Worm (Caenorhabditis elegans) whole organism, L4/young adult: ENCODE data around the gene Y22D7AL.9.

Experiments used
- W03F9.2 ChIP-seq: fragments of 150-350 bp; optimal IDR thresholded peaks from 2 replicates; lab custom pipeline; 2014; ENCODE audit warnings: missing biosample characterization, missing genetic modification characterization
- him-1 ChIP-seq: sonication (generic microtip); optimal IDR thresholded peaks from 2 replicates; lab custom pipeline; 2016; ENCODE audit warnings: missing genotype, missing genetic modification reagents, missing genetic modification characterization, missing compliant biosample characterization

DNA sequence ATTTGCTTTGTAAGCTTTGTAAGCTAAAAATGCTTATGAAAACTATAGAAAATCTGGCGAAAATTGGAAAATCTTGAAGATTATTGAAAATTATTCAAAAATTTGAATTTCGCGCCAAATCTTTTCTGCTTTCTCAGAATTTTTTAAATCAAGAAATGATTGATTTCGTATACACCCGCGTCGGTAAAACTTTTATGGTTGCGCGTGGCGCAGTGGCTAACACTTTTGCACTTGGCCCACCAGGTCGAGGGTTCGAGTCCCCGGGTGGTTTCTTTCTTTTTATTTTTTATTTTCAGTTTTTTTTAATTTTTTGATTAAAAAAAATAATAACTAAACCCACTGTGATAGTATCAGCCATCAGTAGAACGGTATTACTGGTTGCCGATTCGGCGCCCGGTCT, 14.9 kb downstream of the Y22D7AL.9 start:
- TF ChIP-seq W03F9.2 (tag; lab: Kevin White, UChicago) (no peak), him-1 (tag; lab: Kevin White, UChicago) (no peak)
